Fruit fly (Drosophila melanogaster) whole organism, embryonic: ENCODE results near the gene CG4332.

Source experiments
- Antp ChIP-seq: fragments of 200-800 bp; sonication (Bioruptor generic); optimal IDR thresholded peaks from 3 replicates; lab custom pipeline; 2016; ENCODE audit warnings: missing biosample characterization, missing genetic modification characterization
- CG10366 ChIP-seq: fragments of 200-800 bp; sonication (Bioruptor generic); IDR thresholded peaks from 2 replicates; pipeline ENCODE4 v1.3.6; 2022; ENCODE audit warnings: missing biosample characterization, missing genetic modification characterization
- CG10979 ChIP-seq: fragments of 200-800 bp; sonication (Bioruptor generic); optimal IDR thresholded peaks from 2 replicates; lab custom pipeline; 2018; ENCODE audit warnings: missing biosample characterization, mild to moderate bottlenecking, missing genetic modification characterization, moderate library complexity
- CG11093 ChIP-seq: fragments of 200-800 bp; sonication (Bioruptor generic); IDR thresholded peaks from 3 replicates; pipeline ENCODE4 v1.3.6; 2022; ENCODE audit warnings: missing biosample characterization, missing genetic modification characterization
- CG12659 ChIP-seq: fragments of 200-800 bp; sonication (Bioruptor generic); optimal IDR thresholded peaks from 3 replicates; lab custom pipeline; 2017; ENCODE audit warnings: mild to moderate bottlenecking, missing biosample characterization, missing genetic modification reagents, missing genetic modification characterization
- CG12769 ChIP-seq: fragments of 200-800 bp; sonication (Bioruptor generic); optimal IDR thresholded peaks from 2 replicates; lab custom pipeline; 2019; ENCODE audit warnings: missing biosample characterization, mild to moderate bottlenecking, missing genetic modification characterization, moderate library complexity
- CG13894 ChIP-seq: fragments of 200-800 bp; sonication (Bioruptor generic); optimal IDR thresholded peaks from 3 replicates; lab custom pipeline; 2018; ENCODE audit warnings: missing biosample characterization, mild to moderate bottlenecking, missing genetic modification characterization, moderate library complexity
- CG1529 ChIP-seq: fragments of 200-800 bp; sonication (Bioruptor generic); optimal IDR thresholded peaks from 3 replicates; lab custom pipeline; 2018; ENCODE audit warnings: missing biosample characterization, missing genetic modification characterization
- CG15479 ChIP-seq: fragments of 200-800 bp; sonication (Bioruptor generic); optimal IDR thresholded peaks from 3 replicates; lab custom pipeline; 2019; ENCODE audit warnings: missing biosample characterization, mild to moderate bottlenecking, missing genetic modification characterization, moderate library complexity
- CG17912 ChIP-seq: fragments of 200-800 bp; sonication (Bioruptor generic); optimal IDR thresholded peaks from 2 replicates; lab custom pipeline; 2018; ENCODE audit warnings: missing biosample characterization, mild to moderate bottlenecking, missing genetic modification characterization
- CG18619 ChIP-seq: fragments of 200-800 bp; sonication (Bioruptor generic); optimal IDR thresholded peaks from 3 replicates; lab custom pipeline; 2017; ENCODE audit warnings: missing biosample characterization, mild to moderate bottlenecking, missing genetic modification characterization
- CG2712 ChIP-seq: fragments of 200-800 bp; optimal IDR thresholded peaks from 3 replicates; lab custom pipeline; 2019; ENCODE audit warnings: missing biosample characterization, mild to moderate bottlenecking, missing genetic modification characterization, moderate library complexity
- CG31441 ChIP-seq: fragments of 200-800 bp; sonication (Bioruptor generic); IDR thresholded peaks from 2 replicates; pipeline ENCODE4 v1.3.6; 2022; ENCODE audit warnings: missing biosample characterization, missing genetic modification characterization
- CG34224 ChIP-seq: fragments of 200-800 bp; sonication (Bioruptor generic); IDR thresholded peaks from 3 replicates; pipeline ENCODE4 v1.3.6; 2022; ENCODE audit warnings: missing biosample characterization, missing genetic modification characterization; ENCODE audit not compliant: partially characterized antibody
- CG5245 ChIP-seq: fragments of 200-800 bp; sonication (Bioruptor generic); optimal IDR thresholded peaks from 3 replicates; lab custom pipeline; 2016; ENCODE audit warnings: missing biosample characterization, missing genetic modification characterization
- CG6175 ChIP-seq: fragments of 200-800 bp; sonication (Bioruptor generic); IDR thresholded peaks from 3 replicates; pipeline ENCODE4 v1.3.6; 2022; ENCODE audit warnings: missing biosample characterization, missing genetic modification characterization
- CG6689 ChIP-seq: fragments of 200-800 bp; sonication (Bioruptor generic); IDR thresholded peaks from 2 replicates; pipeline ENCODE4 v1.3.6; 2022; ENCODE audit warnings: missing biosample characterization, missing genetic modification characterization
- CG6854 ChIP-seq: fragments of 200-800 bp; sonication (Bioruptor generic); optimal IDR thresholded peaks from 3 replicates; lab custom pipeline; 2017; ENCODE audit warnings: missing biosample characterization, mild to moderate bottlenecking, missing genetic modification characterization
- CG7271 ChIP-seq: fragments of 200-800 bp; sonication (Bioruptor generic); optimal IDR thresholded peaks from 2 replicates; lab custom pipeline; 2018; ENCODE audit warnings: missing biosample characterization, mild to moderate bottlenecking, missing genetic modification characterization, moderate library complexity
- CG7786 ChIP-seq: fragments of 200-800 bp; sonication (Bioruptor generic); optimal IDR thresholded peaks from 2 replicates; lab custom pipeline; 2016; ENCODE audit warnings: missing biosample characterization, missing genetic modification characterization
- Camta ChIP-seq: fragments of 200-800 bp; sonication (Bioruptor generic); optimal IDR thresholded peaks from 2 replicates; lab custom pipeline; 2016; ENCODE audit warnings: missing biosample characterization, missing genetic modification characterization
- CrebB ChIP-seq: fragments of 200-800 bp; sonication (Bioruptor generic); optimal IDR thresholded peaks from 3 replicates; lab custom pipeline; 2018; ENCODE audit warnings: missing biosample characterization, mild to moderate bottlenecking, missing genetic modification characterization
- E2f1 ChIP-seq: fragments of 200-800 bp; sonication (Bioruptor generic); IDR thresholded peaks from 2 replicates; pipeline ENCODE4 v1.3.6; 2022; ENCODE audit warnings: missing biosample characterization, missing genetic modification characterization
- E2f2 ChIP-seq: fragments of 200-800 bp; sonication (Bioruptor generic); IDR thresholded peaks from 2 replicates; pipeline ENCODE4 v1.3.6; 2022; ENCODE audit warnings: missing biosample characterization, missing genetic modification characterization
- Fer1 ChIP-seq: fragments of 200-800 bp; sonication (Bioruptor generic); optimal IDR thresholded peaks from 2 replicates; lab custom pipeline; 2017; ENCODE audit warnings: missing biosample characterization, mild to moderate bottlenecking, missing genetic modification characterization
- Fer3 ChIP-seq: fragments of 200-800 bp; sonication (Bioruptor generic); optimal IDR thresholded peaks from 2 replicates; lab custom pipeline; 2018; ENCODE audit warnings: missing biosample characterization, mild to moderate bottlenecking, missing genetic modification characterization, moderate library complexity
- Hey ChIP-seq: fragments of 200-800 bp; sonication (Bioruptor generic); optimal IDR thresholded peaks from 3 replicates; lab custom pipeline; 2018; ENCODE audit warnings: missing biosample characterization, mild to moderate bottlenecking, missing genetic modification characterization
- Hr78 ChIP-seq, 2 experiments: fragments of 200-800 bp in 1 of 2; fragments of >200 bp in 1 of 2; sonication (Bioruptor generic) in 1 of 2; optimal IDR thresholded peaks; 2 replicates each; lab custom pipeline; 2017 to 2019; ENCODE audit warnings: missing biosample characterization in 2 of 2, missing genetic modification characterization in 2 of 2, mild to moderate bottlenecking in 1 of 2, moderate library complexity in 1 of 2
- Jarid2 ChIP-seq: fragments of 200-800 bp; sonication (Bioruptor generic); optimal IDR thresholded peaks from 3 replicates; lab custom pipeline; 2017; ENCODE audit warnings: mild to moderate bottlenecking, missing biosample characterization, missing genetic modification reagents, missing genetic modification characterization
- MESR4 ChIP-seq: fragments of 200-800 bp; sonication (Bioruptor generic); optimal IDR thresholded peaks from 2 replicates; lab custom pipeline; 2018; ENCODE audit warnings: missing biosample characterization, mild to moderate bottlenecking, missing genetic modification characterization, moderate library complexity
- Med ChIP-seq: fragments of 200-800 bp; sonication (Bioruptor generic); peaks from one replicate; lab custom pipeline; 2016; ENCODE audit warnings: missing biosample characterization, missing genetic modification characterization, mild to moderate bottlenecking, inconsistent platforms, moderate library complexity
- Rx ChIP-seq: fragments of 200-800 bp; sonication (Bioruptor generic); IDR thresholded peaks from 2 replicates; pipeline ENCODE4 v1.3.6; 2022; ENCODE audit warnings: missing biosample characterization, missing genetic modification characterization
- Sin3A ChIP-seq: fragments of >200 bp; optimal IDR thresholded peaks from 2 replicates; lab custom pipeline; 2018
- Trl ChIP-seq, 3 experiments: fragments of >200 bp in 2 of 3; fragments of 200-800 bp in 1 of 3; sonication (Bioruptor generic) in 1 of 3; optimal IDR thresholded peaks; 2 replicates in 1 of 3; 3 replicates in 2 of 3; lab custom pipeline; 2016 to 2017; ENCODE audit warnings: missing biosample characterization in 1 of 3, missing genetic modification characterization in 1 of 3
- Usf ChIP-seq: fragments of 200-800 bp; sonication (Bioruptor generic); optimal IDR thresholded peaks from 2 replicates; lab custom pipeline; 2017; ENCODE audit warnings: missing genotype, missing biosample characterization, missing genetic modification characterization
- amos ChIP-seq: fragments of 200-800 bp; sonication (Bioruptor generic); IDR thresholded peaks from 2 replicates; pipeline ENCODE4 v1.3.6; 2022; ENCODE audit warnings: missing biosample characterization, missing genetic modification characterization; ENCODE audit not compliant: partially characterized antibody
- chn ChIP-seq: fragments of 200-800 bp; sonication (Bioruptor generic); optimal IDR thresholded peaks from 2 replicates; lab custom pipeline; 2016; ENCODE audit warnings: missing biosample characterization, missing genetic modification characterization
- da ChIP-seq: fragments of 200-800 bp; sonication (Bioruptor generic); optimal IDR thresholded peaks from 2 replicates; lab custom pipeline; 2016; ENCODE audit warnings: missing biosample characterization, missing genetic modification characterization
- en ChIP-seq: fragments of 200-800 bp; sonication (Bioruptor generic); optimal IDR thresholded peaks from 2 replicates; lab custom pipeline; 2016; ENCODE audit warnings: missing biosample characterization, missing genetic modification characterization
- fu2 ChIP-seq: fragments of 200-800 bp; sonication (Bioruptor generic); optimal IDR thresholded peaks from 2 replicates; lab custom pipeline; 2016; ENCODE audit warnings: missing biosample characterization, missing genetic modification characterization
- knrl ChIP-seq: fragments of 200-800 bp; sonication (Bioruptor generic); IDR thresholded peaks from 3 replicates; pipeline ENCODE4 v1.3.6; 2022; ENCODE audit warnings: missing biosample characterization, missing genetic modification characterization; ENCODE audit not compliant: partially characterized antibody
- lbe ChIP-seq: fragments of 200-800 bp; sonication (Bioruptor generic); optimal IDR thresholded peaks from 2 replicates; lab custom pipeline; 2016; ENCODE audit warnings: missing biosample characterization, mild to moderate bottlenecking, missing genetic modification characterization
- luna ChIP-seq: fragments of 200-800 bp; sonication (Bioruptor generic); optimal IDR thresholded peaks from 2 replicates; lab custom pipeline; 2016; ENCODE audit warnings: missing biosample characterization, missing genetic modification characterization
- otp ChIP-seq: fragments of 200-800 bp; sonication (Bioruptor generic); IDR thresholded peaks from 3 replicates; pipeline ENCODE4, ENCODE4 v1.3.6; 2022; ENCODE audit warnings: missing biosample characterization, missing genetic modification characterization
- p53 ChIP-seq: fragments of 200-800 bp; sonication (Bioruptor generic); optimal IDR thresholded peaks from 2 replicates; lab custom pipeline; 2016; ENCODE audit warnings: missing biosample characterization, missing genetic modification characterization
- ranshi ChIP-seq: fragments of 200-800 bp; sonication (Bioruptor generic); IDR thresholded peaks from 2 replicates; pipeline ENCODE4 v1.3.6; 2022; ENCODE audit warnings: missing biosample characterization, missing genetic modification characterization
- slp2 ChIP-seq: fragments of 200-800 bp; sonication (Bioruptor generic); optimal IDR thresholded peaks from 2 replicates; lab custom pipeline; 2016; ENCODE audit warnings: missing biosample characterization, missing genetic modification characterization
- tgo ChIP-seq: fragments of 200-800 bp; sonication (Bioruptor generic); IDR thresholded peaks from 3 replicates; pipeline ENCODE4 v1.3.6; 2022; ENCODE audit warnings: missing biosample characterization, missing genetic modification characterization
- tup ChIP-seq: fragments of 200-800 bp; sonication (Bioruptor generic); optimal IDR thresholded peaks from 2 replicates; lab custom pipeline; 2016; ENCODE audit warnings: missing biosample characterization, mild to moderate bottlenecking, missing genetic modification characterization, moderate library complexity
- zen ChIP-seq: fragments of 200-800 bp; sonication (Bioruptor generic); optimal IDR thresholded peaks from 3 replicates; lab custom pipeline; 2018; ENCODE audit warnings: missing biosample characterization, mild to moderate bottlenecking, missing genetic modification characterization, moderate library complexity
- zfh2 ChIP-seq: fragments of 200-800 bp; sonication (Bioruptor generic); optimal IDR thresholded peaks from 2 replicates; lab custom pipeline; 2016; ENCODE audit warnings: missing biosample characterization, missing genetic modification characterization

The CG4332 gene

DNA sequence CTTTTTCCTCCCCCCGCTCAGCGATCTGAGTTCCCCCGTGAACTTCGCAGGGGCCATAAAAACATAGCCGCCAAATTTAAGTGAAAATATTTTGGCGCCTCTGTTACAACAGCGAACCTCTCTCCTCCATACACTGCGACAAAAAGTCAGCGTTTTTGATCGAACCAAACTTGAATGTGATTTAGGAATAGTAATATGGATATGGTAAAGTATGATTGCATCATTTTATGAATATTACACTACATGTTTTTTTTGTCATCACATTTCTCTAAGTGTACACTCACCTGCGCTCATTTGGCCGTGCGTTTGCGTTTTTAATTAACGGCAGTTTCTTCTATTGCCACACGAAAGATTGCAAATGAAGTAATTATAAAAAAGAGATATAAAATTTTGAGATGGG, 19.1 kb upstream of the CG4332 start (continued):
- TF ChIP-seq CG31441, result peak; percentile 62
- TF ChIP-seq CG11093, result no peak
- no peak for TF ChIP-seq lbe (GFP tag; lab: Kevin White, UChicago)
- TF ChIP-seq CG7271 (tag; lab: Kevin White, UChicago), result no peak
- peak; percentile 50 for TF ChIP-seq CG6689 (GFP tag; lab: Robert Waterston, UW)
- TF ChIP-seq Camta, result peak; percentile 25
- TF ChIP-seq CG13894 (tag; lab: Kevin White, UChicago), result no peak
- TF ChIP-seq CG12659 (GFP tag; lab: Kevin White, UChicago), result peak; percentile 33
- peak; percentile 37 for TF ChIP-seq CG7786 (GFP tag; lab: Kevin White, UChicago)
- no peak for TF ChIP-seq tup (GFP tag; lab: Kevin White, UChicago)
- no peak for TF ChIP-seq Jarid2
- TF ChIP-seq E2f1 (GFP tag; lab: Robert Waterston, UW), result peak; percentile 51; the same call in 1 of the 2 replicates
- peak; percentile 64 for TF ChIP-seq CG2712 (tag; lab: Kevin White, UChicago)
- no peak for TF ChIP-seq CrebB
- TF ChIP-seq chn (GFP tag; lab: Kevin White, UChicago), result peak; percentile 25
- TF ChIP-seq luna (GFP tag; lab: Kevin White, UChicago), result no peak
- TF ChIP-seq slp2 (GFP tag; lab: Kevin White, UChicago), result no peak
- TF ChIP-seq da (GFP tag; lab: Kevin White, UChicago), result no peak
- peak; percentile 39 for TF ChIP-seq CG12769 (tag; lab: Kevin White, UChicago)
- peak; percentile 42 for TF ChIP-seq zfh2 (GFP tag; lab: Kevin White, UChicago)
- peak; percentile 5 for TF ChIP-seq fu2 (GFP tag; lab: Kevin White, UChicago)
- TF ChIP-seq Rx (GFP tag; lab: Robert Waterston, UW), result peak; percentile 48; the same call in 1 of the 2 replicates
- no peak for TF ChIP-seq CG6854 (GFP tag; lab: Kevin White, UChicago)
- no peak for TF ChIP-seq CG6175 (GFP tag; lab: Robert Waterston, UW)
- no peak for TF ChIP-seq p53 (GFP tag; lab: Kevin White, UChicago)
- TF ChIP-seq Med, result peak; percentile 89
- no peak for TF ChIP-seq knrl
- no peak for TF ChIP-seq amos (GFP tag; lab: Robert Waterston, UW)
- TF ChIP-seq CG10366 (GFP tag; lab: Robert Waterston, UW), result peak; percentile 60
- TF ChIP-seq CG15479 (GFP tag; lab: Kevin White, UChicago), result no peak
- peak; percentile 39 for TF ChIP-seq CG1529 (GFP tag; lab: Kevin White, UChicago)
- TF ChIP-seq otp (GFP tag; lab: Robert Waterston, UW), result peak; percentile 54; the same call in 1 of the 3 replicates
- peak; percentile 9 for TF ChIP-seq CG18619 (GFP tag; lab: Kevin White, UChicago)
- no peak for TF ChIP-seq MESR4 (GFP tag; lab: Kevin White, UChicago)
- peak; percentile 47 for TF ChIP-seq CG5245 (GFP tag; lab: Kevin White, UChicago)
- TF ChIP-seq Hey (tag; lab: Kevin White, UChicago), result no peak
- peak; percentile 52 for TF ChIP-seq CG10979 (tag; lab: Kevin White, UChicago)
- TF ChIP-seq Antp, result peak; percentile 40
- peak; percentile 20 for TF ChIP-seq zen (tag; lab: Kevin White, UChicago)
- no peak for TF ChIP-seq CG17912 (GFP tag; lab: Kevin White, UChicago)
- TF ChIP-seq Usf (GFP tag; lab: Kevin White, UChicago), result no peak
- no peak for TF ChIP-seq Trl (optimal IDR thresholded peaks at IDR 0.05; lab: Kevin White, UChicago)
- TF ChIP-seq Trl (GFP tag; optimal IDR thresholded peaks at IDR 0.05; lab: Kevin White, UChicago), result no peak
- TF ChIP-seq Hr78 (GFP tag; optimal IDR thresholded peaks at IDR 0.05; lab: Kevin White, UChicago), result peak in 1 of 2 experiments; percentile 24
- no peak for TF ChIP-seq Sin3A
- TF ChIP-seq tgo (GFP tag; lab: Robert Waterston, UW), result peak; percentile 60; the same call in 2 of the 3 replicates
- no peak for TF ChIP-seq CG34224 (GFP tag; lab: Robert Waterston, UW)
- no peak for TF ChIP-seq en (GFP tag; lab: Kevin White, UChicago)
- peak; percentile 69 for TF ChIP-seq ranshi
- TF ChIP-seq E2f2 (GFP tag; lab: Robert Waterston, UW), result 0 out of 2 replicates have a peak, but pooled peaks have one; percentile 33
- peak; percentile 45 for TF ChIP-seq Fer3 (tag; lab: Kevin White, UChicago)
- peak; percentile 27 for TF ChIP-seq Fer1 (GFP tag; lab: Kevin White, UChicago)
